Fruit fly (Drosophila melanogaster): ENCODE data around the gene Atg18a.

Atg18a gene

DNA sequence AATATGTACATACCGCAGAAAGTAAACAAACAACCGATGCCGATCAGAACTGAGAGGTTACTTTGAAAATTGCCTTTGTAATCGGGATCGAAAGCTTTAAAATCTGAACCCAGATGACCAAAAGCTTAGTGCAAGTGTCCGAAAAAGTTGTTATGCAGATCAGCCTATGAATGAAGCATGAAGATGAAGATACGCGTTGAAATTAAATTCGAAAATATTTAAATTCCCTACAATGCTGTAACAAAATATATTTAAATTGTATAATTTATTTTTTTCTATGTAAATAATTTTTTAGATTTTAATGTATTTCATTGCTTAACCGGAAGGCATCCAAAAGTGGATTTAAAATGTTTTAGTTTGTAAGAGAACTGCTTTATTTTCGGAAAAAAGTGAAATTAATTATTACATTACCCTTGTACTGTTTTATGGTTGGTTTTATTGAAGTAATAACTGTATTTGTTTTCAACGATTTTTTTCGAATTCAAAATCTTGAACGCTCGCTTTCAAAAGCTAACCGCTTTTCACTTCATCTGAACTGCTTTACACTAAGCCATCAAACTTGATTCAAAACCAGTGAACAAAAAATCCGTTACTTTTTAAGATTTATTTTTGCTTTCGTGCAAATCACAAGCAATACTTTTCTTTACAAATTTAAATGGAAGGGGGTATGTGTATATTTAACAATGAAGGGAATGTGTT, 26.8 kb upstream of the Atg18a start, which contains the start of gene CG43886:
Gene CG43886, minus strand, starts transcription at position 51 of the 699 bp plus-strand sequence.
- TF ChIP-seq ttk (optimal IDR thresholded peaks at IDR 0.05) (no peak), h (optimal IDR thresholded peaks at IDR 0.05) (no peak), Sin3A (optimal IDR thresholded peaks at IDR 0.05) (no peak), insv (optimal IDR thresholded peaks at IDR 0.05) (no peak), Myc (optimal IDR thresholded peaks at IDR 0.05) (no peak), psq (optimal IDR thresholded peaks at IDR 0.05) (no peak)

DNA sequence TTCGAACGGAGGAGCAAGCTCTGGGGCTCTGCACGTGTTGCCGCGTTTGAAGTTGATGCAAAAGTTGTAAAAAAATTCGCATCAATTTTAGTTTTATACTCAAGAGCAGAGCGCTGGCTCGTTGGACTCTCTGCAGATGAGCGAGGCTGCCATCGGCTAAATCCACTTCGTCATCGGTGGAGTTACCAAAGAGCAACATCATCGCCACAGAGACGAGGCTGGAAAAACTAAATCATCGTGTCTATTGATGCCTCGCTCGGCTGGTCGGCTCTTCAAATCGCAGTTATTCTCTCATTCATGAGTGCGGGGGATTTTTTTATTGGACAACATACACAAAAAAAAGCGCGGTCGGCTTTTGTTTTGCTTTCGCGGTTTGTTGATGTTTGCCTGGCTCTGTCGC, 21.2 kb upstream of the Atg18a start, which contains the start of gene CG13675:
Gene CG13675, minus strand, starts transcription at position 83 of the 400 bp plus-strand sequence.
- TF ChIP-seq h (optimal IDR thresholded peaks at IDR 0.05): no peak
- no peak for TF ChIP-seq insv (optimal IDR thresholded peaks at IDR 0.05)
- no peak for TF ChIP-seq ttk (optimal IDR thresholded peaks at IDR 0.05)
- no peak for TF ChIP-seq Myc (optimal IDR thresholded peaks at IDR 0.05)
- TF ChIP-seq Sin3A (optimal IDR thresholded peaks at IDR 0.05): no peak
- TF ChIP-seq psq (optimal IDR thresholded peaks at IDR 0.05): no peak

dm6 chr3L:8175818-8176217, 10.8 kb upstream of the Atg18a start, which contains the start of gene RecQ4:
TSS of gene RecQ4 (minus strand) at chr3L:8175978.
- TF ChIP-seq h (optimal IDR thresholded peaks at IDR 0.05): no peak
- TF ChIP-seq psq (optimal IDR thresholded peaks at IDR 0.05): no peak
- TF ChIP-seq Sin3A (optimal IDR thresholded peaks at IDR 0.05): no peak
- no peak for TF ChIP-seq Myc (optimal IDR thresholded peaks at IDR 0.05)

- TF ChIP-seq Myc (optimal IDR thresholded peaks at IDR 0.05) (no peak), ttk (optimal IDR thresholded peaks at IDR 0.05) (no peak)
These were observed 8.7 kb upstream of the Atg18a start, which contains the start of gene Nmt for dm6 chr3L:8177795-8178564. TSS of gene Nmt (minus strand) at chr3L:8178429.

dm6 chr3L:8180464-8181137, 6.1 kb upstream of the Atg18a start, which contains the start of the genes mthl7 and Uxs:
TSS of gene mthl7 (minus strand) at chr3L:8180514.
TSS of gene Uxs (plus strand) at chr3L:8180923.
- TF ChIP-seq Sin3A (optimal IDR thresholded peaks at IDR 0.05) (no peak), psq (optimal IDR thresholded peaks at IDR 0.05) (no peak), insv (optimal IDR thresholded peaks at IDR 0.05) (no peak), ttk (optimal IDR thresholded peaks at IDR 0.05) (no peak), Myc (optimal IDR thresholded peaks at IDR 0.05) (no peak), h (optimal IDR thresholded peaks at IDR 0.05) (no peak)

- TF ChIP-seq psq (optimal IDR thresholded peaks at IDR 0.05): no peak
- TF ChIP-seq Sin3A (optimal IDR thresholded peaks at IDR 0.05): no peak
- TF ChIP-seq Myc (optimal IDR thresholded peaks at IDR 0.05): no peak
- no peak for TF ChIP-seq ttk (optimal IDR thresholded peaks at IDR 0.05)
- TF ChIP-seq insv (optimal IDR thresholded peaks at IDR 0.05): no peak
- no peak for TF ChIP-seq h (optimal IDR thresholded peaks at IDR 0.05)
These were observed 1.1 kb upstream of the Atg18a start for dm6 chr3L:8185263-8186227.

dm6 chr3L:8187397-8187811, 747 bp downstream of the Atg18a start:
- TF ChIP-seq insv (optimal IDR thresholded peaks at IDR 0.05): no peak
- no peak for TF ChIP-seq h (optimal IDR thresholded peaks at IDR 0.05)
- TF ChIP-seq psq (optimal IDR thresholded peaks at IDR 0.05): no peak
- TF ChIP-seq ttk (optimal IDR thresholded peaks at IDR 0.05): no peak
- TF ChIP-seq Sin3A (optimal IDR thresholded peaks at IDR 0.05): no peak
- TF ChIP-seq Myc (optimal IDR thresholded peaks at IDR 0.05): no peak

DNA sequence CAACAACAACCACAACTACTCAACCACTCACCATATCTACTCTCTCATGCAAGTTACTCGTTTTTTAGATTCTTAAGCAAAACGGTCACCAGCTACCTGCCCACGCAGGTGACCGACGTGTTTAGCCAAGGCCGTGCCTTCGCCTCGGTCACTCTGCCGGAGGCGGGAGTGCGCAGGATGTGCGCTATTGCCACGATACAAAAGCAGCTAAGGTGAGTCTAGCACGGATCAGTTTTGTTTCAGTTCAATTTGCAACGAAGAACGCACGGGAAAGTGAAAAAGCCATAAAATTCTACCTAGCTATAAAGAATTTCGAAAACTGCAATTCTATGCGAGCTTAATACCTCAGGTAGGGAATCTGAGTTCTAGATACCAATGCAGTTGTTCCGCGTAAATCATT, 2.6 kb downstream of the Atg18a start:
- TF ChIP-seq insv (optimal IDR thresholded peaks at IDR 0.05): no peak
- TF ChIP-seq ttk (optimal IDR thresholded peaks at IDR 0.05): no peak
- TF ChIP-seq h (optimal IDR thresholded peaks at IDR 0.05): no peak

dm6 chr3L:8191042-8191613, 4.5 kb downstream of the Atg18a start, which contains the start of gene MED24:
TSS of gene MED24 (plus strand) at chr3L:8191270.
- TF ChIP-seq ttk (optimal IDR thresholded peaks at IDR 0.05) (no peak), psq (optimal IDR thresholded peaks at IDR 0.05) (no peak), h (optimal IDR thresholded peaks at IDR 0.05) (no peak), Sin3A (optimal IDR thresholded peaks at IDR 0.05) (no peak), insv (optimal IDR thresholded peaks at IDR 0.05) (no peak), Myc (optimal IDR thresholded peaks at IDR 0.05) (no peak)

DNA sequence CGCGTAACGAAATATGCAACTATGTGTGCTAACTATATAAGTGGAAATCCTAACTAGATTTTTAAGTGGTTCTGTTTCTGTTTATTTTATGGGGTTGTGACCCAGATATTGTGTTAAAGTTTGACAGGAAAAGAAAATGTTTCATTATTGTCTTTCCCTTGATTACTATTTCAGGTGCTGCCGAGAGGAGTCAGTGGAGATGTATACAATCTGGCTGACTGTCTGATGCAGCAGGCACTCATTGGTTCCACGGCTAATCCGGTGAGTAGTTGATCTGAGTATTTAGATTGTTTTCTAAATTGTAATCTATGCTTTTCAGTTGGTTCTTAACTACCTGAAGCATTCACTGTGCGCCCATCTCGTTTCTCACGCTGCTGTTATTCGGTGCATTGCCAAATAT, 6.4 kb downstream of the Atg18a start, which contains the start of gene CG7387:
Gene CG7387, minus strand, starts transcription at position 101 of the 400 bp plus-strand sequence.
- TF ChIP-seq Sin3A (optimal IDR thresholded peaks at IDR 0.05) (no peak), ttk (optimal IDR thresholded peaks at IDR 0.05) (no peak), psq (optimal IDR thresholded peaks at IDR 0.05) (no peak), insv (optimal IDR thresholded peaks at IDR 0.05) (no peak), h (optimal IDR thresholded peaks at IDR 0.05) (no peak), Myc (optimal IDR thresholded peaks at IDR 0.05) (no peak)

Measured in Kc167 (cell line).